Fruit fly (Drosophila melanogaster) whole organism, embryonic: ENCODE measurements around the gene cass.

Source experiments
- Atf-2 ChIP-seq: fragments of 200-800 bp; sonication (Bioruptor generic); optimal IDR thresholded peaks from 2 replicates; lab custom pipeline; 2016; ENCODE audit warnings: missing biosample characterization, missing genetic modification characterization
- Atf6 ChIP-seq: fragments of 200-800 bp; sonication (Bioruptor generic); IDR thresholded peaks from 2 replicates; pipeline ENCODE4 v1.3.6; 2022; ENCODE audit warnings: missing biosample characterization, missing genetic modification characterization
- CG10654 ChIP-seq: fragments of 200-800 bp; sonication (Bioruptor generic); optimal IDR thresholded peaks from 2 replicates; lab custom pipeline; 2016; ENCODE audit warnings: missing biosample characterization, missing genetic modification characterization
- CG1529 ChIP-seq: fragments of 200-800 bp; sonication (Bioruptor generic); optimal IDR thresholded peaks from 3 replicates; lab custom pipeline; 2018; ENCODE audit warnings: missing biosample characterization, missing genetic modification characterization
- CG15696 ChIP-seq: fragments of 200-800 bp; sonication (Bioruptor generic); optimal IDR thresholded peaks from 2 replicates; lab custom pipeline; 2019; ENCODE audit warnings: missing biosample characterization, mild to moderate bottlenecking, missing genetic modification characterization, moderate library complexity
- CG1603 ChIP-seq: fragments of 200-800 bp; sonication (Bioruptor generic); optimal IDR thresholded peaks from 2 replicates; lab custom pipeline; 2019; ENCODE audit warnings: missing biosample characterization, mild to moderate bottlenecking, missing genetic modification characterization, moderate library complexity
- CG17385 ChIP-seq: fragments of 200-800 bp; sonication (Bioruptor generic); optimal IDR thresholded peaks from 3 replicates; lab custom pipeline; 2018; ENCODE audit warnings: missing biosample characterization, mild to moderate bottlenecking, missing genetic modification characterization
- CG17829 ChIP-seq: fragments of 200-800 bp; optimal IDR thresholded peaks from 2 replicates; lab custom pipeline; 2019; ENCODE audit warnings: missing biosample characterization, mild to moderate bottlenecking, missing genetic modification characterization, moderate library complexity
- CG18619 ChIP-seq: fragments of 200-800 bp; sonication (Bioruptor generic); optimal IDR thresholded peaks from 3 replicates; lab custom pipeline; 2017; ENCODE audit warnings: missing biosample characterization, mild to moderate bottlenecking, missing genetic modification characterization
- CG2199 ChIP-seq: fragments of 200-800 bp; sonication (Bioruptor generic); IDR thresholded peaks from 3 replicates; pipeline ENCODE4 v1.3.6; 2022; ENCODE audit warnings: missing biosample characterization, missing genetic modification characterization
- CG2875 ChIP-seq: fragments of 200-800 bp; sonication (Bioruptor generic); optimal IDR thresholded peaks from 2 replicates; lab custom pipeline; 2017; ENCODE audit warnings: missing biosample characterization, mild to moderate bottlenecking, missing genetic modification characterization, missing genetic modification reagents
- CG30020 ChIP-seq: fragments of 200-800 bp; optimal IDR thresholded peaks from 2 replicates; lab custom pipeline; 2019; ENCODE audit warnings: missing biosample characterization, mild to moderate bottlenecking, missing genetic modification characterization, moderate library complexity
- CG33213 ChIP-seq: fragments of 200-800 bp; sonication (Bioruptor generic); optimal IDR thresholded peaks from 3 replicates; lab custom pipeline; 2016; ENCODE audit warnings: missing biosample characterization, missing genetic modification characterization
- CG42726 ChIP-seq: fragments of 200-800 bp; sonication (Bioruptor generic); IDR thresholded peaks from 2 replicates; pipeline ENCODE4 v1.3.6; 2022; ENCODE audit warnings: missing biosample characterization, missing genetic modification characterization; ENCODE audit not compliant: partially characterized antibody
- CG4404 ChIP-seq: fragments of 200-800 bp; sonication (Bioruptor generic); IDR thresholded peaks from 2 replicates; pipeline ENCODE4 v1.3.6; 2022; ENCODE audit warnings: missing biosample characterization, missing genetic modification characterization
- CG6791 ChIP-seq: fragments of 200-800 bp; sonication (Bioruptor generic); IDR thresholded peaks from 3 replicates; pipeline ENCODE4 v1.3.6; 2022; ENCODE audit warnings: missing biosample characterization, missing genetic modification characterization; ENCODE audit not compliant: partially characterized antibody
- CG7786 ChIP-seq: fragments of 200-800 bp; sonication (Bioruptor generic); optimal IDR thresholded peaks from 2 replicates; lab custom pipeline; 2016; ENCODE audit warnings: missing biosample characterization, missing genetic modification characterization
- CG8290 ChIP-seq, 3 experiments: fragments of 200-800 bp; sonication (Bioruptor generic); optimal IDR thresholded peaks; 2 replicates each; lab custom pipeline; 2016 to 2019; ENCODE audit warnings: missing biosample characterization in 3 of 3, missing genetic modification characterization in 3 of 3, mild to moderate bottlenecking in 2 of 3, moderate library complexity in 1 of 3
- CG8765 ChIP-seq: fragments of 200-800 bp; sonication (Bioruptor generic); IDR thresholded peaks from 2 replicates; pipeline ENCODE4 v1.3.6; 2022; ENCODE audit warnings: missing biosample characterization, missing genetic modification characterization
- Drgx ChIP-seq: fragments of 200-800 bp; sonication (Bioruptor generic); IDR thresholded peaks from 2 replicates; pipeline ENCODE4 v1.3.6; 2022; ENCODE audit warnings: missing biosample characterization, missing genetic modification characterization
- Ets65A ChIP-seq: fragments of 200-800 bp; sonication (Bioruptor generic); peaks from one replicate; lab custom pipeline; 2016; ENCODE audit warnings: missing biosample characterization, missing genetic modification characterization
- GATAe ChIP-seq: fragments of 200-800 bp; sonication (Bioruptor generic); conservative IDR thresholded peaks from 2 replicates; pipeline ENCODE4 v1.3.6; 2022; ENCODE audit warnings: missing biosample characterization, missing genetic modification characterization
- Hey ChIP-seq: fragments of 200-800 bp; sonication (Bioruptor generic); optimal IDR thresholded peaks from 3 replicates; lab custom pipeline; 2018; ENCODE audit warnings: missing biosample characterization, mild to moderate bottlenecking, missing genetic modification characterization
- Hmr ChIP-seq: fragments of 200-800 bp; sonication (Bioruptor generic); optimal IDR thresholded peaks from 3 replicates; lab custom pipeline; 2017; ENCODE audit warnings: mild to moderate bottlenecking, missing biosample characterization, missing genetic modification reagents, missing genetic modification characterization
- Optix ChIP-seq: fragments of 200-800 bp; sonication (Bioruptor generic); IDR thresholded peaks from 3 replicates; pipeline ENCODE4 v1.3.6; 2022; ENCODE audit warnings: missing biosample characterization, missing genetic modification characterization
- Vsx1 ChIP-seq: fragments of 200-800 bp; sonication (Bioruptor generic); optimal IDR thresholded peaks from 2 replicates; lab custom pipeline; 2017; ENCODE audit warnings: missing biosample characterization, mild to moderate bottlenecking, missing genetic modification characterization, missing genetic modification reagents
- btn ChIP-seq: fragments of 200-800 bp; sonication (Bioruptor generic); optimal IDR thresholded peaks from 2 replicates; lab custom pipeline; 2016; ENCODE audit warnings: missing biosample characterization, missing genetic modification characterization
- cad ChIP-seq: fragments of >200 bp; optimal IDR thresholded peaks from 2 replicates; lab custom pipeline; 2017; ENCODE audit warnings: missing biosample characterization, missing genetic modification characterization
- cato ChIP-seq: fragments of 200-800 bp; sonication (Bioruptor generic); optimal IDR thresholded peaks from 2 replicates; lab custom pipeline; 2016; ENCODE audit warnings: missing biosample characterization, missing genetic modification characterization, borderline replicate concordance
- cg ChIP-seq: fragments of 200-800 bp; sonication (Bioruptor generic); optimal IDR thresholded peaks from 3 replicates; lab custom pipeline; 2019; ENCODE audit warnings: missing biosample characterization, mild to moderate bottlenecking, missing genetic modification characterization, moderate library complexity
- chn ChIP-seq: fragments of 200-800 bp; sonication (Bioruptor generic); optimal IDR thresholded peaks from 2 replicates; lab custom pipeline; 2016; ENCODE audit warnings: missing biosample characterization, missing genetic modification characterization
- crol ChIP-seq: fragments of 200-800 bp; sonication (Bioruptor generic); IDR thresholded peaks from 2 replicates; pipeline ENCODE4 v1.3.6; 2022; ENCODE audit warnings: missing biosample characterization, missing genetic modification characterization
- dmrt99B ChIP-seq: fragments of 200-800 bp; sonication (Bioruptor generic); optimal IDR thresholded peaks from 2 replicates; lab custom pipeline; 2018; ENCODE audit warnings: missing biosample characterization, mild to moderate bottlenecking, missing genetic modification characterization, moderate library complexity
- fd96Cb ChIP-seq: fragments of 200-800 bp; sonication (Bioruptor generic); optimal IDR thresholded peaks from 2 replicates; lab custom pipeline; 2018; ENCODE audit warnings: missing biosample characterization, mild to moderate bottlenecking, missing genetic modification characterization, moderate library complexity
- gro ChIP-seq: fragments of 200-800 bp; sonication (Bioruptor generic); optimal IDR thresholded peaks from 2 replicates; lab custom pipeline; 2016; ENCODE audit warnings: missing biosample characterization, missing genetic modification characterization
- insv ChIP-seq, 2 experiments: fragments of 200-800 bp; sonication (Bioruptor generic); optimal IDR thresholded peaks; 3 replicates each; lab custom pipeline; 2016 to 2018; ENCODE audit warnings: missing biosample characterization in 2 of 2, missing genetic modification characterization in 2 of 2
- mam ChIP-seq: fragments of 200-800 bp; sonication (Bioruptor generic); optimal IDR thresholded peaks from 3 replicates; lab custom pipeline; 2016; ENCODE audit warnings: missing biosample characterization, missing genetic modification characterization
- mld ChIP-seq: fragments of 200-800 bp; sonication (Bioruptor generic); IDR thresholded peaks from 3 replicates; pipeline ENCODE4 v1.3.6; 2022; ENCODE audit warnings: missing biosample characterization, missing genetic modification characterization; ENCODE audit not compliant: partially characterized antibody
- nerfin-1 ChIP-seq: fragments of 200-800 bp; sonication (Bioruptor generic); optimal IDR thresholded peaks from 3 replicates; lab custom pipeline; 2019; ENCODE audit warnings: missing biosample characterization, mild to moderate bottlenecking, missing genetic modification characterization, moderate library complexity
- odd ChIP-seq: fragments of 200-800 bp; sonication (Bioruptor generic); optimal IDR thresholded peaks from 2 replicates; lab custom pipeline; 2017; ENCODE audit warnings: missing biosample characterization, mild to moderate bottlenecking, missing genetic modification characterization
- pita ChIP-seq: fragments of 200-800 bp; sonication (Bioruptor generic); optimal IDR thresholded peaks from 2 replicates; lab custom pipeline; 2017; ENCODE audit warnings: missing biosample characterization, mild to moderate bottlenecking, missing genetic modification characterization
- repo ChIP-seq: fragments of 200-800 bp; sonication (Bioruptor generic); optimal IDR thresholded peaks from 2 replicates; lab custom pipeline; 2016; ENCODE audit warnings: missing biosample characterization, missing genetic modification characterization
- sc ChIP-seq, 3 experiments: fragments of >200 bp in 2 of 3; fragments of 200-800 bp in 1 of 3; sonication (Bioruptor generic) in 1 of 3; optimal IDR thresholded peaks; 2 replicates in 2 of 3; 3 replicates in 1 of 3; lab custom pipeline; 2017; ENCODE audit warnings: mild to moderate bottlenecking in 1 of 3, missing biosample characterization in 1 of 3, missing genetic modification characterization in 1 of 3, missing genetic modification reagents in 1 of 3
- sd ChIP-seq: fragments of 200-800 bp; sonication (Bioruptor generic); optimal IDR thresholded peaks from 3 replicates; lab custom pipeline; 2018; ENCODE audit warnings: missing biosample characterization, mild to moderate bottlenecking, missing genetic modification characterization, moderate library complexity
- sqz ChIP-seq: fragments of 200-800 bp; sonication (Bioruptor generic); optimal IDR thresholded peaks from 3 replicates; lab custom pipeline; 2018; ENCODE audit warnings: missing biosample characterization, mild to moderate bottlenecking, missing genetic modification characterization
- sr ChIP-seq: fragments of 200-800 bp; sonication (Bioruptor generic); IDR thresholded peaks from 3 replicates; pipeline ENCODE4 v1.3.6; 2022; ENCODE audit warnings: missing biosample characterization, missing genetic modification characterization
- vfl ChIP-seq: fragments of 200-800 bp; sonication (Bioruptor generic); optimal IDR thresholded peaks from 2 replicates; lab custom pipeline; 2016; ENCODE audit warnings: missing biosample characterization, missing genetic modification characterization
- zfh2 ChIP-seq: fragments of 200-800 bp; sonication (Bioruptor generic); optimal IDR thresholded peaks from 2 replicates; lab custom pipeline; 2016; ENCODE audit warnings: missing biosample characterization, missing genetic modification characterization

Gene cass

DNA sequence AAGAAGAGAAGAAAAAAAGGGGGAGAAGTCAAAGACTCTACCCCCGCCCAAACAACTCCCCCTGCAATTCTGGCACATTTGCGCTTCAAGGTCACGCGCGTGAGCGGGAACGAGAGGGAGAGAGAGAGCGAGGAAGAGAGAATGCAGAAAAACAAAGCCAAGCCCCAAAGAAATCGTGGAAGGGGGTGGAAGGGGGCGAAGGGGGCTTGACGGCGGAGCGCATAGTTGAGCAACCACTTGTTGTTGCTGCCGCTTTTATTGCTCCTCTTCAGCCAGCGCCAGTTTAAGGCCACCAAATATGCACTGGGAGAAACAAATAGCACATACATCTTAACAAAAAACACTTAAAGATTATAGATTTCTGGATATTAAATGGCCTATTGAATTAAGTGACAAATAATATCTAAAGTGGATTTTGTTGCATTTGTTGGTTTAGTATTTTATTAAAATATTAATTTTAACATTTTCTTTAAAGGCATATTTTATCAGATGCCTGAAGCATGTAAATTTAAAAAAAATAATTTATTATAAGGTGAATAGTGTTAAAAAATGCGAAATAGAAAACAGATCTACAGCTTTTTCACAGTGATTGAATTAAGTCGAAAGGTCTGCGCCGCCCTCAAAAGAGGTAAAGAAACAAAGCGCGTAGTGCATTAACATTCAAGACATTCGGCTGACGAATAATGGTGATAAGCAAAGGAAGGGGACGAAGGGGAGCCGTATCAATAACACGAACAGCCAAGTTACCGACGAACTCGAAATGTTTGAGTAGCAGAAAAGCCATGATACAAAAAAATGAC, 47.7 kb downstream of the cass start (continued):
- TF ChIP-seq btn (GFP tag; lab: Kevin White, UChicago) (no peak), CG2875 (GFP tag; lab: Kevin White, UChicago) (peak; percentile 81), CG18619 (peak; percentile 79), insv (GFP tag; optimal IDR thresholded peaks at IDR 0.05; lab: Kevin White, UChicago) (peak in 1 of 2 experiments; percentile 3), CG7786 (GFP tag; lab: Kevin White, UChicago) (peak; percentile 37), Drgx (GFP tag; lab: Robert Waterston, UW) (peak; percentile 81), sd (peak; percentile 52), CG17829 (tag; lab: Kevin White, UChicago) (peak; percentile 98), CG6791 (GFP tag; lab: Robert Waterston, UW) (no peak), CG42726 (no peak), fd96Cb (tag; lab: Kevin White, UChicago) (peak; percentile 99), GATAe (GFP tag; lab: Robert Waterston, UW) (peak; percentile 48), CG8765 (no peak), Atf-2 (peak; percentile 53), Optix (GFP tag; lab: Robert Waterston, UW) (no peak), CG30020 (peak; percentile 88), sr (GFP tag; lab: Robert Waterston, UW) (no peak; the same call in 2 of the 3 replicates), crol (GFP tag; lab: Robert Waterston, UW) (peak; percentile 97), zfh2 (GFP tag; lab: Kevin White, UChicago) (peak; percentile 31), vfl (GFP tag; lab: Kevin White, UChicago) (peak; percentile 22), dmrt99B (tag; lab: Kevin White, UChicago) (peak; percentile 100), CG8290 (GFP tag; optimal IDR thresholded peaks at IDR 0.05; lab: Kevin White, UChicago) (peak; percentile 71), CG8290 (tag; optimal IDR thresholded peaks at IDR 0.05; lab: Kevin White, UChicago) (peak; percentile 19 to 35), CG1603 (tag; lab: Kevin White, UChicago) (peak; percentile 20), pita (no peak), CG15696 (tag; lab: Kevin White, UChicago) (peak; percentile 74), gro (GFP tag; lab: Kevin White, UChicago) (no peak), repo (GFP tag; lab: Kevin White, UChicago) (peak; percentile 27), chn (GFP tag; lab: Kevin White, UChicago) (peak; percentile 27), sqz (peak; percentile 96), Atf6 (GFP tag; lab: Robert Waterston, UW) (peak; percentile 93), Hey (peak; percentile 25), CG33213 (no peak), sc (optimal IDR thresholded peaks at IDR 0.05; lab: Kevin White, UChicago) (no peak), sc (GFP tag; optimal IDR thresholded peaks at IDR 0.05; lab: Kevin White, UChicago) (peak; percentile 92), odd (GFP tag; lab: Kevin White, UChicago) (peak; percentile 91), Hmr (peak; percentile 95), cg (GFP tag; lab: Kevin White, UChicago) (no peak), mld (GFP tag; lab: Robert Waterston, UW) (no peak), CG1529 (GFP tag; lab: Kevin White, UChicago) (peak; percentile 91), CG2199 (GFP tag; lab: Robert Waterston, UW) (peak; percentile 16; the same call in 1 of the 3 replicates), CG4404 (GFP tag; lab: Robert Waterston, UW) (peak; percentile 77), Ets65A (GFP tag; lab: Kevin White, UChicago) (peak; percentile 91), nerfin-1 (tag; lab: Kevin White, UChicago) (peak; percentile 97), mam (GFP tag; lab: Kevin White, UChicago) (peak; percentile 56), CG17385 (peak; percentile 94), cad (no peak), Vsx1 (GFP tag; lab: Kevin White, UChicago) (peak; percentile 93), CG10654 (peak; percentile 95), cato (GFP tag; lab: Kevin White, UChicago) (peak; percentile 85)
